Worm (Caenorhabditis elegans): ENCODE results near the gene C25H3.14.
A peak's percentile ranks its signal among the peaks of the same experiment; 100 is the strongest.

Gene C25H3.14

ce11 chrII:5661735-5662177, 33.1 kb upstream of the C25H3.14 start (continued):
- TF ChIP-seq efl-3 (GFP tag; optimal IDR thresholded peaks at IDR 0.05) (no peak), nhr-84 (tag; optimal IDR thresholded peaks at IDR 0.05) (peak; percentile 66), ces-1 (GFP tag; optimal IDR thresholded peaks at IDR 0.05) (peak; percentile 67), mab-9 (GFP tag; IDR thresholded peaks at IDR 0.05) (peak; percentile 71), lin-35 (GFP tag; optimal IDR thresholded peaks at IDR 0.05) (peak; percentile 75 to 77), swsn-7 (tag; optimal IDR thresholded peaks at IDR 0.05) (peak; percentile 92), lin-14 (GFP tag; optimal IDR thresholded peaks at IDR 0.05) (peak; percentile 88), hlh-4 (tag; optimal IDR thresholded peaks at IDR 0.05) (no peak), pax-3 (tag; optimal IDR thresholded peaks at IDR 0.05) (peak; percentile 86), vab-15 (tag; optimal IDR thresholded peaks at IDR 0.05) (no peak), alr-1 (tag; optimal IDR thresholded peaks at IDR 0.05; ENCODE audit: borderline replicate concordance) (no peak), irx-1 (tag; optimal IDR thresholded peaks at IDR 0.05) (peak; percentile 23), C16A3.4 (tag; optimal IDR thresholded peaks at IDR 0.05) (peak; percentile 85), dpl-1 (GFP tag; optimal IDR thresholded peaks at IDR 0.05) (peak; percentile 34 to 62 (median 48)), unc-30 (tag; optimal IDR thresholded peaks at IDR 0.05) (no peak), egl-13 (tag; optimal IDR thresholded peaks at IDR 0.05) (peak; percentile 78), zag-1 (tag; optimal IDR thresholded peaks at IDR 0.05) (peak; percentile 74), ceh-88 (GFP tag; IDR thresholded peaks at IDR 0.05) (peak; percentile 85), pqm-1 (tag; optimal IDR thresholded peaks at IDR 0.05) (peak; percentile 41), ceh-82 (tag; optimal IDR thresholded peaks at IDR 0.05) (peak; percentile 76 to 92 (median 90)), F16B12.6 (tag; optimal IDR thresholded peaks at IDR 0.05) (peak; percentile 31), nhr-90 (tag; optimal IDR thresholded peaks at IDR 0.05; ENCODE audit: poor library complexity) (peak; percentile 82), pag-3 (tag; optimal IDR thresholded peaks at IDR 0.05; ENCODE audit: borderline replicate concordance, insufficient read depth) (no peak), hpl-2 (GFP tag; optimal IDR thresholded peaks at IDR 0.05) (no peak), nhr-85 (tag) (peak; percentile 88), fkh-8 (tag; optimal IDR thresholded peaks at IDR 0.05) (peak; percentile 92), aly-2 (tag; optimal IDR thresholded peaks at IDR 0.05) (peak; percentile 66), elt-3 (tag; optimal IDR thresholded peaks at IDR 0.05) (peak in 1 of 6 experiments; percentile 43), Y116A8C.19 (tag; optimal IDR thresholded peaks at IDR 0.05; ENCODE audit: borderline replicate concordance) (no peak), unc-98 (GFP tag; IDR thresholded peaks at IDR 0.05) (no peak), fkh-10 (GFP tag; optimal IDR thresholded peaks at IDR 0.05) (peak; percentile 66), lsy-2 (tag; optimal IDR thresholded peaks at IDR 0.05) (peak; percentile 77 to 88), skn-1 (tag; optimal IDR thresholded peaks at IDR 0.05) (peak; percentile 60), snu-23 (GFP tag; optimal IDR thresholded peaks at IDR 0.05) (peak; percentile 88), unc-130 (tag; optimal IDR thresholded peaks at IDR 0.05) (peak; percentile 5), sup-37 (GFP tag; optimal IDR thresholded peaks at IDR 0.05) (no peak), nhr-237 (tag; optimal IDR thresholded peaks at IDR 0.05) (peak; percentile 47), ztf-4 (tag; optimal IDR thresholded peaks at IDR 0.05) (peak; percentile 98)

ce11 chrII:5663180-5663791, 31.6 kb upstream of the C25H3.14 start:
- no peak for TF ChIP-seq lin-15B (tag; optimal IDR thresholded peaks at IDR 0.05)
- TF ChIP-seq nhr-71 (tag; optimal IDR thresholded peaks at IDR 0.05): peak; percentile 43
- no peak for TF ChIP-seq tlp-1 (tag; optimal IDR thresholded peaks at IDR 0.05)
- TF ChIP-seq nhr-90 (tag; optimal IDR thresholded peaks at IDR 0.05; ENCODE audit: poor library complexity): no peak
- no peak for TF ChIP-seq sup-37 (GFP tag; optimal IDR thresholded peaks at IDR 0.05)
- no peak for TF ChIP-seq hpl-2 (GFP tag; optimal IDR thresholded peaks at IDR 0.05)
- TF ChIP-seq mef-2 (tag; optimal IDR thresholded peaks at IDR 0.05): peak; percentile 48
- no peak for TF ChIP-seq unc-30 (tag; optimal IDR thresholded peaks at IDR 0.05)
- TF ChIP-seq fkh-10 (GFP tag; optimal IDR thresholded peaks at IDR 0.05): no peak
- TF ChIP-seq ztf-4 (tag; optimal IDR thresholded peaks at IDR 0.05): no peak
- TF ChIP-seq nhr-12 (tag; optimal IDR thresholded peaks at IDR 0.05): no peak
- TF ChIP-seq ama-1 (optimal IDR thresholded peaks at IDR 0.05): no peak
- TF ChIP-seq snu-23 (GFP tag; optimal IDR thresholded peaks at IDR 0.05): peak; percentile 41
- TF ChIP-seq efl-1 (optimal IDR thresholded peaks at IDR 0.05): no peak
- no peak for TF ChIP-seq efl-1 (GFP tag; optimal IDR thresholded peaks at IDR 0.05 in 1 of 2)
- peak in 1 of 2 experiments; percentile 6 for TF ChIP-seq lin-35 (GFP tag; optimal IDR thresholded peaks at IDR 0.05)
- TF ChIP-seq ceh-88 (GFP tag; IDR thresholded peaks at IDR 0.05): no peak
- TF ChIP-seq pqm-1 (tag; optimal IDR thresholded peaks at IDR 0.05): no peak
- TF ChIP-seq mep-1 (tag; optimal IDR thresholded peaks at IDR 0.05): no peak
- TF ChIP-seq hlh-4 (tag; optimal IDR thresholded peaks at IDR 0.05): no peak
- TF ChIP-seq ces-1 (GFP tag; optimal IDR thresholded peaks at IDR 0.05): no peak
- TF ChIP-seq isw-1 (GFP tag; IDR thresholded peaks at IDR 0.05): no peak
- TF ChIP-seq lsy-2 (tag; optimal IDR thresholded peaks at IDR 0.05): peak; percentile 20 to 29
- TF ChIP-seq lin-39 (tag; optimal IDR thresholded peaks at IDR 0.05): no peak
- peak in 1 of 6 experiments; percentile 31 for TF ChIP-seq elt-3 (tag; optimal IDR thresholded peaks at IDR 0.05)
- TF ChIP-seq swsn-7 (tag; optimal IDR thresholded peaks at IDR 0.05): no peak
- TF ChIP-seq ets-5 (GFP tag; IDR thresholded peaks at IDR 0.05): no peak
- TF ChIP-seq skn-1 (tag; optimal IDR thresholded peaks at IDR 0.05): no peak

All from whole organism, L1 larva.